Worm (Caenorhabditis elegans) whole organism, L4 larva: ENCODE measurements around the gene lgc-30.

Experiments used
- D1046.2 ChIP-seq: fragments of 200-800 bp; sonication (Bioruptor generic); IDR thresholded peaks from 2 replicates; pipeline ENCODE4 v1.3.6; 2022; ENCODE audit warnings: missing genetic modification characterization, missing compliant biosample characterization
- F10B5.3 ChIP-seq: sonication (generic microtip); optimal IDR thresholded peaks from 2 replicates; lab custom pipeline; 2016; ENCODE audit warnings: mild to moderate bottlenecking, missing genetic modification characterization, missing compliant biosample characterization
- F37D6.2 ChIP-seq: sonication (generic microtip); optimal IDR thresholded peaks from 2 replicates; lab custom pipeline; 2016; ENCODE audit warnings: mild to moderate bottlenecking, missing genetic modification characterization, missing compliant biosample characterization
- F44E2.7 ChIP-seq: fragments of 200-800 bp; sonication (Bioruptor generic); IDR thresholded peaks from 2 replicates; pipeline ENCODE4 v2.1.2; 2022; ENCODE audit warnings: missing genetic modification characterization, missing compliant biosample characterization
- T20F7.1 ChIP-seq: fragments of 200-800 bp; sonication (Bioruptor generic); optimal IDR thresholded peaks from 2 replicates; lab custom pipeline; 2018; ENCODE audit warnings: mild to moderate bottlenecking, missing genetic modification characterization, missing compliant biosample characterization
- T26A8.4 ChIP-seq: fragments of 200-800 bp; sonication (Bioruptor generic); IDR thresholded peaks from 2 replicates; pipeline ENCODE4 v1.3.6; 2022; ENCODE audit warnings: missing genetic modification characterization, missing compliant biosample characterization
- Y5F2A.4 ChIP-seq: fragments of 200-800 bp; sonication (Bioruptor generic); optimal IDR thresholded peaks from 2 replicates; lab custom pipeline; 2018; ENCODE audit warnings: mild to moderate bottlenecking, missing genetic modification characterization, missing compliant biosample characterization
- Y75B8A.6 ChIP-seq: fragments of 200-800 bp; sonication (Bioruptor generic); IDR thresholded peaks from 2 replicates; pipeline ENCODE4 v1.3.6; 2022; ENCODE audit warnings: missing genetic modification reagents, missing genetic modification characterization, missing compliant biosample characterization
- aha-1 ChIP-seq: fragments of 150-350 bp; peaks from one replicate; lab custom pipeline; 2014; ENCODE audit warnings: missing biosample characterization, missing genetic modification characterization
- aly-2 ChIP-seq: sonication (generic microtip); optimal IDR thresholded peaks from 2 replicates; lab custom pipeline; 2018; ENCODE audit warnings: missing biosample characterization, missing genetic modification characterization
- ceh-32 ChIP-seq: sonication (generic microtip); optimal IDR thresholded peaks from 2 replicates; lab custom pipeline; 2016; ENCODE audit warnings: mild to moderate bottlenecking, missing genetic modification characterization, missing compliant biosample characterization; ENCODE audit not compliant: poor library complexity
- ceh-62 ChIP-seq: sonication (generic microtip); optimal IDR thresholded peaks from 2 replicates; lab custom pipeline; 2017; ENCODE audit warnings: missing biosample characterization, missing genetic modification characterization
- ceh-82 ChIP-seq: sonication (generic microtip); optimal IDR thresholded peaks from 2 replicates; lab custom pipeline; 2017; ENCODE audit warnings: missing biosample characterization, missing genetic modification characterization
- ces-1 ChIP-seq: fragments of 150-350 bp; sonication (generic microtip); optimal IDR thresholded peaks from 4 replicates; lab custom pipeline; 2014; ENCODE audit warnings: missing biosample characterization, missing genetic modification reagents, missing genetic modification characterization
- cey-2 ChIP-seq: sonication (generic microtip); optimal IDR thresholded peaks from 3 replicates; lab custom pipeline; 2017; ENCODE audit warnings: missing genetic modification characterization, mild to moderate bottlenecking, missing compliant biosample characterization, antibody characterized with exemption, borderline replicate concordance; ENCODE audit not compliant: insufficient read depth
- daf-12 ChIP-seq: fragments of 150-350 bp; optimal IDR thresholded peaks from 2 replicates; lab custom pipeline; 2014; ENCODE audit warnings: missing biosample characterization, missing genetic modification reagents, missing genetic modification characterization
- daf-8 ChIP-seq: fragments of 200-800 bp; sonication (Bioruptor generic); IDR thresholded peaks from 2 replicates; pipeline ENCODE4 v1.3.6; 2022; ENCODE audit warnings: missing genetic modification characterization, missing compliant biosample characterization
- dmd-8 ChIP-seq: fragments of 200-800 bp; sonication (Bioruptor generic); IDR thresholded peaks from 2 replicates; pipeline ENCODE4 v1.3.6; 2022; ENCODE audit warnings: missing genetic modification characterization, missing compliant biosample characterization
- dmd-9 ChIP-seq: fragments of 200-800 bp; sonication (Bioruptor generic); IDR thresholded peaks from 2 replicates; pipeline ENCODE4 v1.3.6; 2022; ENCODE audit warnings: missing genetic modification reagents, missing genetic modification characterization, missing compliant biosample characterization
- dpl-1 ChIP-seq: fragments of 150-350 bp; optimal IDR thresholded peaks from 2 replicates; lab custom pipeline; 2014; ENCODE audit warnings: missing biosample characterization, missing genetic modification reagents, missing genetic modification characterization
- duxl-1 ChIP-seq: sonication (generic microtip); optimal IDR thresholded peaks from 2 replicates; lab custom pipeline; 2016; ENCODE audit warnings: mild to moderate bottlenecking, missing genetic modification characterization, moderate library complexity, missing compliant biosample characterization; ENCODE audit not compliant: poor library complexity
- dve-1 ChIP-seq: sonication (generic microtip); optimal IDR thresholded peaks from 2 replicates; lab custom pipeline; 2017; ENCODE audit warnings: antibody characterized with exemption, mild to moderate bottlenecking, missing genetic modification characterization, missing compliant biosample characterization; ENCODE audit not compliant: insufficient read depth
- egl-27 ChIP-seq: sonication (generic microtip); optimal IDR thresholded peaks from 3 replicates; lab custom pipeline; 2017; ENCODE audit warnings: missing biosample characterization, missing genetic modification reagents, missing genetic modification characterization
- gei-8 ChIP-seq: fragments of 200-800 bp; sonication (Bioruptor generic); optimal IDR thresholded peaks from 2 replicates; lab custom pipeline; 2018; ENCODE audit warnings: mild to moderate bottlenecking, missing genetic modification characterization, missing compliant biosample characterization
- lim-7 ChIP-seq: fragments of 200-800 bp; sonication (Bioruptor generic); IDR thresholded peaks from 2 replicates; pipeline ENCODE4 v1.3.6; 2022; ENCODE audit warnings: missing genetic modification characterization, missing compliant biosample characterization
- lin-1 ChIP-seq: fragments of 200-800 bp; sonication (Bioruptor generic); IDR thresholded peaks from 2 replicates; pipeline ENCODE4 v1.3.6; 2022; ENCODE audit warnings: missing genetic modification reagents, missing genetic modification characterization, missing compliant biosample characterization
- lin-13 ChIP-seq: fragments of 150-350 bp; optimal IDR thresholded peaks from 2 replicates; lab custom pipeline; 2014; ENCODE audit warnings: missing biosample characterization, missing genetic modification reagents, missing genetic modification characterization
- madf-5 ChIP-seq, 2 experiments: fragments of 200-800 bp; sonication (Bioruptor generic); IDR thresholded peaks; 2 replicates each; pipeline ENCODE4 v1.3.6; 2022; ENCODE audit warnings: missing compliant biosample characterization in 2 of 2, missing genetic modification characterization in 2 of 2
- mdl-1 ChIP-seq, 2 experiments: fragments of 150-350 bp in 1 of 2; sonication (generic microtip) in 1 of 2; optimal IDR thresholded peaks; 2 replicates each; lab custom pipeline; 2014 to 2017; ENCODE audit warnings: missing biosample characterization in 2 of 2, missing genetic modification characterization in 2 of 2
- mdt-29 ChIP-seq: fragments of 200-800 bp; sonication (Bioruptor generic); IDR thresholded peaks from 2 replicates; pipeline ENCODE4 v1.3.6; 2022; ENCODE audit warnings: missing genetic modification reagents, missing genetic modification characterization, missing compliant biosample characterization
- mep-1 ChIP-seq: fragments of 150-350 bp; sonication (generic microtip); optimal IDR thresholded peaks from 3 replicates; lab custom pipeline; 2014; ENCODE audit warnings: missing biosample characterization, missing genetic modification characterization
- mes-2 ChIP-seq: sonication (generic microtip); optimal IDR thresholded peaks from 2 replicates; lab custom pipeline; 2016; ENCODE audit warnings: missing genotype, mild to moderate bottlenecking, missing genetic modification characterization, missing compliant biosample characterization; ENCODE audit not compliant: poor library complexity, severe bottlenecking
- mxl-3 ChIP-seq: fragments of 200-800 bp; sonication (Bioruptor generic); optimal IDR thresholded peaks from 2 replicates; lab custom pipeline; 2018; ENCODE audit warnings: mild to moderate bottlenecking, missing genetic modification characterization, missing compliant biosample characterization
- nhr-102 ChIP-seq: sonication (generic microtip); optimal IDR thresholded peaks from 2 replicates; lab custom pipeline; 2016; ENCODE audit warnings: mild to moderate bottlenecking, missing genetic modification characterization, moderate library complexity, missing compliant biosample characterization
- nhr-111 ChIP-seq: fragments of 200-800 bp; sonication (Bioruptor generic); optimal IDR thresholded peaks from 2 replicates; lab custom pipeline; 2018; ENCODE audit warnings: mild to moderate bottlenecking, missing genetic modification characterization, missing compliant biosample characterization
- nhr-41 ChIP-seq: fragments of 200-800 bp; sonication (Bioruptor generic); IDR thresholded peaks from 2 replicates; pipeline ENCODE4 v1.3.6; 2022; ENCODE audit warnings: missing genetic modification reagents, missing genetic modification characterization, missing compliant biosample characterization
- nhr-42 ChIP-seq: fragments of 200-800 bp; sonication (Bioruptor generic); IDR thresholded peaks from 2 replicates; pipeline ENCODE4 v1.3.6; 2022; ENCODE audit warnings: missing genetic modification characterization, missing compliant biosample characterization
- nhr-48 ChIP-seq: sonication (generic microtip); optimal IDR thresholded peaks from 2 replicates; lab custom pipeline; 2016; ENCODE audit warnings: mild to moderate bottlenecking, missing genetic modification characterization, missing compliant biosample characterization
- nhr-76 ChIP-seq: fragments of 150-350 bp; optimal IDR thresholded peaks from 2 replicates; lab custom pipeline; 2014; ENCODE audit warnings: missing biosample characterization, missing genetic modification characterization
- pha-4 ChIP-seq, 2 experiments: fragments of 150-350 bp in 1 of 2; fragments of 200-800 bp in 1 of 2; sonication (Bioruptor generic) in 1 of 2; IDR thresholded peaks in 1 of 2; optimal IDR thresholded peaks in 1 of 2; 2 replicates each; pipeline versions ENCODE4 v1.3.6 to Lab custom; 2014 to 2022; ENCODE audit warnings: missing genetic modification characterization in 2 of 2, missing genetic modification reagents in 2 of 2, missing biosample characterization in 1 of 2, missing compliant biosample characterization in 1 of 2
- pqm-1 ChIP-seq: sonication (generic microtip); optimal IDR thresholded peaks from 2 replicates; lab custom pipeline; 2017; ENCODE audit warnings: missing biosample characterization, missing genetic modification characterization
- saeg-2 ChIP-seq: fragments of 200-800 bp; sonication (Bioruptor generic); IDR thresholded peaks from 2 replicates; pipeline ENCODE4 v1.3.6; 2022; ENCODE audit warnings: missing genetic modification reagents, missing genetic modification characterization, missing compliant biosample characterization
- set-16 ChIP-seq: fragments of 200-800 bp; sonication (Bioruptor generic); IDR thresholded peaks from 2 replicates; pipeline ENCODE4 v1.3.6; 2022; ENCODE audit warnings: missing genetic modification reagents, missing genetic modification characterization, missing compliant biosample characterization
- skn-1 ChIP-seq: fragments of 150-350 bp; optimal IDR thresholded peaks from 2 replicates; lab custom pipeline; 2014; ENCODE audit warnings: missing biosample characterization, missing genetic modification characterization
- snpc-1.2 ChIP-seq: fragments of 200-800 bp; sonication (Bioruptor generic); IDR thresholded peaks from 2 replicates; pipeline ENCODE4 v1.3.6; 2022; ENCODE audit warnings: missing genetic modification reagents, missing genetic modification characterization, missing compliant biosample characterization
- snpc-4 ChIP-seq: fragments of 150-350 bp; optimal IDR thresholded peaks from 2 replicates; lab custom pipeline; 2014; ENCODE audit warnings: missing biosample characterization, missing genetic modification characterization
- spr-1 ChIP-seq: sonication (generic microtip); optimal IDR thresholded peaks from 2 replicates; lab custom pipeline; 2016; ENCODE audit warnings: mild to moderate bottlenecking, missing genetic modification characterization, missing compliant biosample characterization
- spr-3 ChIP-seq: fragments of 200-800 bp; sonication (Bioruptor generic); optimal IDR thresholded peaks from 2 replicates; lab custom pipeline; 2018; ENCODE audit warnings: mild to moderate bottlenecking, missing genetic modification characterization, missing compliant biosample characterization
- unc-39 ChIP-seq: sonication (generic microtip); optimal IDR thresholded peaks from 2 replicates; lab custom pipeline; 2017; ENCODE audit warnings: missing biosample characterization, missing genetic modification characterization
- vab-7 ChIP-seq: fragments of 200-800 bp; sonication (Bioruptor generic); IDR thresholded peaks from 2 replicates; pipeline ENCODE4 v1.3.6; 2022; ENCODE audit warnings: missing genetic modification reagents, missing genetic modification characterization, missing compliant biosample characterization

The lgc-30 gene

DNA sequence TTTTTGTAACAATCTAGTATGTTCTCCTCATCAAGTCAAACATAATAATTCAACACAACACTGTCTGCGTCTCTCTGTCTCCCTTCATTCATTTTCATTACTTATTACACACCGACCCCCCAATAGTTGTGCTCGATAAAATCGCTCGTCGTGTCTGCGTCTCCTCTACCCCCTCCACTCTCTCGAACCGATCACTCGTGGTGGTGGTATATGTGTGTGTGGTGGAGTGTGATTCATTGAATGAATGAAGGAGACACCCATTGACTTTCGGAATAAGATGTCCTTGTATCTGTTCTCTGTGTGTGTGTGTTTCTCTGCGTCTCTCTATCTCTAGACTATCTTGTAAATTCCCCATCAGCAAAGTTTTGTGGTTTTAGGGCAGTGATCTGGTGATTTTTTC is 33.1 kb downstream of the lgc-30 start (continued):
- TF ChIP-seq nhr-48 (tag; lab: Kevin White, UChicago), result peak; percentile 4
- peak; percentile 79 for TF ChIP-seq mep-1 (tag; lab: Kevin White, UChicago)
- no peak for TF ChIP-seq madf-5 (GFP tag; IDR thresholded peaks at IDR 0.05; lab: Robert Waterston, UW)
- TF ChIP-seq F44E2.7 (GFP tag; lab: Robert Waterston, UW), result no peak
- no peak; the same call in 1 of the 2 replicates for TF ChIP-seq lin-1
- TF ChIP-seq saeg-2 (GFP tag; lab: Robert Waterston, UW), result no peak
- no peak for TF ChIP-seq Y5F2A.4
- TF ChIP-seq T26A8.4 (GFP tag; lab: Robert Waterston, UW), result no peak
- no peak for TF ChIP-seq D1046.2 (GFP tag; lab: Robert Waterston, UW)
- no peak for TF ChIP-seq snpc-4
- TF ChIP-seq aly-2 (tag; lab: Kevin White, UChicago), result no peak
- no peak for TF ChIP-seq nhr-102 (tag; lab: Kevin White, UChicago)
- TF ChIP-seq lin-13 (GFP tag; lab: Kevin White, UChicago), result peak; percentile 6
- no peak for TF ChIP-seq nhr-41 (GFP tag; lab: Robert Waterston, UW)
- peak; percentile 29 for TF ChIP-seq T20F7.1 (GFP tag; lab: Kevin White, UChicago)
- no peak for TF ChIP-seq spr-1 (tag; lab: Kevin White, UChicago)
- TF ChIP-seq vab-7 (GFP tag; lab: Robert Waterston, UW), result no peak
- peak; percentile 45 for TF ChIP-seq dpl-1 (GFP tag; lab: Kevin White, UChicago)
- TF ChIP-seq mes-2 (tag; lab: Kevin White, UChicago), result peak; percentile 71
- TF ChIP-seq mdl-1 (tag; optimal IDR thresholded peaks at IDR 0.05; lab: Kevin White, UChicago), result peak in 1 of 2 experiments; percentile 71
- no peak for TF ChIP-seq daf-12 (tag; lab: Kevin White, UChicago)
- no peak for TF ChIP-seq lim-7 (GFP tag; lab: Robert Waterston, UW)
- TF ChIP-seq aha-1 (tag; lab: Kevin White, UChicago), result peak; percentile 99
- TF ChIP-seq cey-2 (tag; lab: Kevin White, UChicago), result no peak
- TF ChIP-seq set-16 (GFP tag; lab: Robert Waterston, UW), result no peak
- TF ChIP-seq F37D6.2 (tag; lab: Kevin White, UChicago), result no peak
- no peak for TF ChIP-seq snpc-1.2
- no peak for TF ChIP-seq unc-39 (tag; lab: Kevin White, UChicago)
- TF ChIP-seq dmd-8 (GFP tag; lab: Robert Waterston, UW), result no peak
- peak; percentile 85 for TF ChIP-seq dve-1 (tag; lab: Kevin White, UChicago)
- peak; percentile 80 for TF ChIP-seq mxl-3 (GFP tag; lab: Kevin White, UChicago)
- TF ChIP-seq ceh-62 (tag; lab: Kevin White, UChicago), result no peak
- TF ChIP-seq egl-27 (tag; lab: Kevin White, UChicago), result no peak
- TF ChIP-seq spr-3, result no peak
- TF ChIP-seq pqm-1 (tag; lab: Kevin White, UChicago), result peak; percentile 57
- TF ChIP-seq ces-1 (GFP tag; lab: Kevin White, UChicago), result no peak
- TF ChIP-seq gei-8 (GFP tag; lab: Kevin White, UChicago), result no peak
- no peak for TF ChIP-seq nhr-76 (tag; lab: Kevin White, UChicago)
- TF ChIP-seq mdt-29 (GFP tag; lab: Robert Waterston, UW), result no peak
- TF ChIP-seq ceh-82 (tag; lab: Kevin White, UChicago), result no peak
- TF ChIP-seq nhr-111 (GFP tag; lab: Kevin White, UChicago), result no peak
- TF ChIP-seq nhr-42 (GFP tag; lab: Robert Waterston, UW), result no peak
- TF ChIP-seq ceh-32, result no peak
- TF ChIP-seq skn-1 (tag; lab: Kevin White, UChicago), result no peak
- no peak for TF ChIP-seq dmd-9
- TF ChIP-seq duxl-1, result peak; percentile 50
- TF ChIP-seq pha-4 (GFP tag; IDR thresholded peaks at IDR 0.05; lab: Robert Waterston, UW), result no peak
- peak; percentile 43 for TF ChIP-seq pha-4 (tag; optimal IDR thresholded peaks at IDR 0.05; lab: Kevin White, UChicago)
- no peak for TF ChIP-seq daf-8 (GFP tag; lab: Robert Waterston, UW)
- no peak for TF ChIP-seq F10B5.3 (tag; lab: Kevin White, UChicago)
- no peak for TF ChIP-seq Y75B8A.6 (GFP tag; lab: Robert Waterston, UW)
